Worm (Caenorhabditis elegans) whole organism, L3 larva: ENCODE results near the gene srh-199.

Experiments used
- ZK546.5 ChIP-seq: sonication (generic microtip); optimal IDR thresholded peaks from 2 replicates; lab custom pipeline; 2017; ENCODE audit warnings: missing biosample characterization, missing genetic modification characterization
- aly-2 ChIP-seq: fragments of 150-350 bp; optimal IDR thresholded peaks from 2 replicates; lab custom pipeline; 2014; ENCODE audit warnings: missing biosample characterization, missing genetic modification characterization
- ama-1 ChIP-seq: fragments of 150-350 bp; optimal IDR thresholded peaks from 2 replicates; lab custom pipeline; 2018
- ceh-28 ChIP-seq: fragments of 150-350 bp; optimal IDR thresholded peaks from 2 replicates; lab custom pipeline; 2014; ENCODE audit warnings: missing biosample characterization, missing genetic modification reagents, missing genetic modification characterization
- ceh-9 ChIP-seq: sonication (generic microtip); optimal IDR thresholded peaks from 2 replicates; lab custom pipeline; 2018; ENCODE audit warnings: missing biosample characterization, missing genetic modification characterization
- daf-12 ChIP-seq: fragments of 150-350 bp; optimal IDR thresholded peaks from 2 replicates; lab custom pipeline; 2014; ENCODE audit warnings: missing biosample characterization, missing genetic modification reagents, missing genetic modification characterization
- egl-27 ChIP-seq: sonication (generic microtip); optimal IDR thresholded peaks from 4 replicates; lab custom pipeline; 2017; ENCODE audit warnings: missing biosample characterization, missing genetic modification reagents, missing genetic modification characterization
- egl-5 ChIP-seq: fragments of 150-350 bp; optimal IDR thresholded peaks from 2 replicates; lab custom pipeline; 2017; ENCODE audit warnings: missing biosample characterization, missing genetic modification reagents, missing genetic modification characterization, inconsistent platforms
- elt-1 ChIP-seq: fragments of 150-350 bp; optimal IDR thresholded peaks from 2 replicates; lab custom pipeline; 2014; ENCODE audit warnings: missing biosample characterization, missing genetic modification characterization
- elt-2 ChIP-seq: sonication (generic microtip); optimal IDR thresholded peaks from 2 replicates; lab custom pipeline; 2016; ENCODE audit warnings: missing genetic modification reagents, mild to moderate bottlenecking, missing genetic modification characterization, missing compliant biosample characterization
- eor-1 ChIP-seq, 2 experiments: fragments of 150-350 bp; optimal IDR thresholded peaks; 2 replicates each; lab custom pipeline; 2014 to 2018; ENCODE audit warnings: missing biosample characterization in 2 of 2, missing genetic modification characterization in 2 of 2
- fkh-10 ChIP-seq: sonication (generic microtip); optimal IDR thresholded peaks from 2 replicates; lab custom pipeline; 2017; ENCODE audit warnings: missing biosample characterization, missing genetic modification reagents, missing genetic modification characterization
- fkh-2 ChIP-seq: fragments of 150-350 bp; optimal IDR thresholded peaks from 2 replicates; lab custom pipeline; 2014; ENCODE audit warnings: missing biosample characterization, missing genetic modification reagents, missing genetic modification characterization
- hmg-11 ChIP-seq: sonication (generic microtip); optimal IDR thresholded peaks from 2 replicates; lab custom pipeline; 2016; ENCODE audit warnings: missing genetic modification characterization, missing compliant biosample characterization
- jun-1 ChIP-seq: fragments of 150-350 bp; optimal IDR thresholded peaks from 2 replicates; lab custom pipeline; 2014; ENCODE audit warnings: missing biosample characterization, missing genetic modification reagents, missing genetic modification characterization
- nfya-1 ChIP-seq: sonication (generic microtip); optimal IDR thresholded peaks from 2 replicates; lab custom pipeline; 2017; ENCODE audit warnings: missing genetic modification characterization, mild to moderate bottlenecking, missing compliant biosample characterization, antibody characterized with exemption, moderate library complexity; ENCODE audit not compliant: insufficient read depth
- nhr-12 ChIP-seq: fragments of 150-350 bp; optimal IDR thresholded peaks from 2 replicates; lab custom pipeline; 2014; ENCODE audit warnings: missing biosample characterization, missing genetic modification characterization
- nhr-23 ChIP-seq: fragments of 150-350 bp; optimal IDR thresholded peaks from 2 replicates; lab custom pipeline; 2014; ENCODE audit warnings: missing biosample characterization, missing genetic modification reagents, missing genetic modification characterization
- nhr-237 ChIP-seq: fragments of 150-350 bp; optimal IDR thresholded peaks from 2 replicates; lab custom pipeline; 2014; ENCODE audit warnings: missing biosample characterization, missing genetic modification characterization
- nhr-25 ChIP-seq: sonication (generic microtip); optimal IDR thresholded peaks from 2 replicates; lab custom pipeline; 2017; ENCODE audit warnings: missing biosample characterization, missing genetic modification characterization
- nhr-43 ChIP-seq: sonication (generic microtip); optimal IDR thresholded peaks from 2 replicates; lab custom pipeline; 2016; ENCODE audit warnings: mild to moderate bottlenecking, missing genetic modification characterization, missing compliant biosample characterization; ENCODE audit not compliant: poor library complexity, severe bottlenecking
- nhr-67 ChIP-seq: fragments of 150-350 bp; optimal IDR thresholded peaks from 2 replicates; lab custom pipeline; 2014; ENCODE audit warnings: missing biosample characterization, missing genetic modification characterization
- nhr-76 ChIP-seq: fragments of 150-350 bp; sonication (generic microtip); optimal IDR thresholded peaks from 5 replicates; lab custom pipeline; 2014; ENCODE audit warnings: missing biosample characterization, missing genetic modification characterization
- nhr-77 ChIP-seq: fragments of 150-350 bp; optimal IDR thresholded peaks from 2 replicates; lab custom pipeline; 2014; ENCODE audit warnings: missing biosample characterization, missing genetic modification characterization
- pha-4 ChIP-seq: fragments of 150-350 bp; optimal IDR thresholded peaks from 2 replicates; lab custom pipeline; 2014; ENCODE audit warnings: missing biosample characterization, missing genetic modification reagents, missing genetic modification characterization
- pqm-1 ChIP-seq: fragments of 150-350 bp; optimal IDR thresholded peaks from 2 replicates; lab custom pipeline; 2017; ENCODE audit warnings: missing biosample characterization, missing genetic modification characterization, inconsistent platforms
- sea-2 ChIP-seq: fragments of 150-350 bp; sonication (generic microtip); optimal IDR thresholded peaks from 4 replicates; lab custom pipeline; 2014; ENCODE audit warnings: missing biosample characterization, missing genetic modification reagents, missing genetic modification characterization
- skn-1 ChIP-seq: fragments of 150-350 bp; optimal IDR thresholded peaks from 2 replicates; lab custom pipeline; 2014; ENCODE audit warnings: missing biosample characterization, missing genetic modification characterization
- tbx-2 ChIP-seq: sonication (generic microtip); optimal IDR thresholded peaks from 2 replicates; lab custom pipeline; 2016; ENCODE audit warnings: mild to moderate bottlenecking, missing genetic modification characterization, missing compliant biosample characterization
- unc-62 ChIP-seq: fragments of 150-350 bp; sonication (generic microtip); optimal IDR thresholded peaks from 4 replicates; lab custom pipeline; 2014; ENCODE audit warnings: missing biosample characterization, missing genetic modification reagents, missing genetic modification characterization
- zag-1 ChIP-seq: fragments of 150-350 bp; optimal IDR thresholded peaks from 2 replicates; lab custom pipeline; 2014; ENCODE audit warnings: missing biosample characterization, missing genetic modification characterization
- ztf-4 ChIP-seq: fragments of 150-350 bp; optimal IDR thresholded peaks from 2 replicates; lab custom pipeline; 2014; ENCODE audit warnings: missing biosample characterization, missing genetic modification characterization

Gene srh-199

ce11 chrV:1781922-1782321 is 30.6 kb upstream of the srh-199 start, which contains the start of gene F36H9.5:
F36H9.5 (minus strand) TSS chrV:1782022.
- no peak for TF ChIP-seq nhr-67 (tag; lab: Kevin White, UChicago)
- no peak for TF ChIP-seq daf-12
- TF ChIP-seq nhr-12, result no peak
- TF ChIP-seq zag-1 (tag; lab: Kevin White, UChicago), result no peak
- no peak for TF ChIP-seq sea-2 (GFP tag; lab: Kevin White, UChicago)
- no peak for TF ChIP-seq nhr-76 (tag; lab: Kevin White, UChicago)
- no peak for TF ChIP-seq nhr-25 (tag; lab: Kevin White, UChicago)
- TF ChIP-seq nhr-77, result no peak
- TF ChIP-seq aly-2 (tag; lab: Kevin White, UChicago), result no peak
- TF ChIP-seq tbx-2, result no peak
- TF ChIP-seq unc-62 (GFP tag; lab: Kevin White, UChicago), result no peak
- TF ChIP-seq fkh-2 (tag; lab: Kevin White, UChicago), result no peak
- TF ChIP-seq pha-4 (tag; lab: Kevin White, UChicago), result no peak
- TF ChIP-seq nhr-23, result no peak
- TF ChIP-seq ztf-4 (tag; lab: Kevin White, UChicago), result no peak
- TF ChIP-seq, all 47 proteins: peak for 0

ce11 chrV:1779994-1780393 is 28.6 kb upstream of the srh-199 start:
- TF ChIP-seq nfya-1 (tag; lab: Kevin White, UChicago) (peak; percentile 86), daf-12 (no peak)

ce11 chrV:1779136-1779535 is 27.8 kb upstream of the srh-199 start, which contains the start of gene F36H9.4:
F36H9.4 (minus strand) TSS chrV:1779236.
- no peak for TF ChIP-seq nhr-12
- TF ChIP-seq pha-4 (tag; lab: Kevin White, UChicago), result no peak
- no peak for TF ChIP-seq elt-1 (tag; lab: Kevin White, UChicago)
- TF ChIP-seq nhr-237 (tag; lab: Kevin White, UChicago), result no peak
- TF ChIP-seq fkh-10 (GFP tag; lab: Kevin White, UChicago), result no peak
- no peak for TF ChIP-seq ama-1 (lab: Kevin White, UChicago)
- TF ChIP-seq jun-1, result no peak
- no peak for TF ChIP-seq egl-5 (tag; lab: Kevin White, UChicago)
- TF ChIP-seq nhr-25 (tag; lab: Kevin White, UChicago), result no peak

ce11 chrV:1774874-1775589 is 23.7 kb upstream of the srh-199 start, which contains the start of gene F36H9.7:
F36H9.7 (minus strand) TSS chrV:1774924.
- TF ChIP-seq ZK546.5 (tag; lab: Kevin White, UChicago) (no peak), nhr-43 (tag; lab: Kevin White, UChicago) (no peak), egl-5 (tag; lab: Kevin White, UChicago) (no peak), nhr-25 (tag; lab: Kevin White, UChicago) (no peak), pqm-1 (tag; lab: Kevin White, UChicago) (no peak), ceh-9 (no peak), aly-2 (tag; lab: Kevin White, UChicago) (no peak), skn-1 (no peak), egl-27 (tag; lab: Kevin White, UChicago) (no peak)

ce11 chrV:1773120-1773519 is 21.8 kb upstream of the srh-199 start:
- TF ChIP-seq hmg-11 (peak; percentile 32), sea-2 (GFP tag; lab: Kevin White, UChicago) (no peak), aly-2 (tag; lab: Kevin White, UChicago) (no peak), ceh-9 (no peak), nfya-1 (tag; lab: Kevin White, UChicago) (peak; percentile 22), skn-1 (no peak), unc-62 (GFP tag; lab: Kevin White, UChicago) (no peak), egl-5 (tag; lab: Kevin White, UChicago) (no peak), ama-1 (lab: Kevin White, UChicago) (no peak), ZK546.5 (tag; lab: Kevin White, UChicago) (no peak), eor-1 (tag; optimal IDR thresholded peaks at IDR 0.05; lab: Kevin White, UChicago) (no peak), elt-2 (tag; lab: Kevin White, UChicago) (peak; percentile 27), ceh-28 (tag; lab: Kevin White, UChicago) (no peak)
